Worm (Caenorhabditis elegans) whole organism, L3 larva: ENCODE results near the gene srx-26.

Source experiments
- aly-2 ChIP-seq: fragments of 150-350 bp; optimal IDR thresholded peaks from 2 replicates; lab custom pipeline; 2014; ENCODE audit warnings: missing biosample characterization, missing genetic modification characterization
- ama-1 ChIP-seq: fragments of 150-350 bp; optimal IDR thresholded peaks from 2 replicates; lab custom pipeline; 2018
- ceh-16 ChIP-seq: sonication (generic microtip); optimal IDR thresholded peaks from 2 replicates; lab custom pipeline; 2017; ENCODE audit warnings: missing biosample characterization, missing genetic modification characterization
- ceh-28 ChIP-seq: fragments of 150-350 bp; optimal IDR thresholded peaks from 2 replicates; lab custom pipeline; 2014; ENCODE audit warnings: missing biosample characterization, missing genetic modification reagents, missing genetic modification characterization
- ceh-82 ChIP-seq: fragments of 150-350 bp; optimal IDR thresholded peaks from 2 replicates; lab custom pipeline; 2014; ENCODE audit warnings: missing biosample characterization, missing genetic modification characterization
- daf-12 ChIP-seq: fragments of 150-350 bp; optimal IDR thresholded peaks from 2 replicates; lab custom pipeline; 2014; ENCODE audit warnings: missing biosample characterization, missing genetic modification reagents, missing genetic modification characterization
- egl-27 ChIP-seq: sonication (generic microtip); optimal IDR thresholded peaks from 4 replicates; lab custom pipeline; 2017; ENCODE audit warnings: missing biosample characterization, missing genetic modification reagents, missing genetic modification characterization
- elt-2 ChIP-seq: sonication (generic microtip); optimal IDR thresholded peaks from 2 replicates; lab custom pipeline; 2016; ENCODE audit warnings: missing genetic modification reagents, mild to moderate bottlenecking, missing genetic modification characterization, missing compliant biosample characterization
- elt-3 ChIP-seq, 3 experiments: fragments of 150-350 bp in 1 of 3; sonication (generic microtip) in 2 of 3; optimal IDR thresholded peaks; 2 replicates in 2 of 3; 4 replicates in 1 of 3; lab custom pipeline; 2014 to 2017; ENCODE audit warnings: missing biosample characterization in 3 of 3, missing genetic modification characterization in 3 of 3
- fkh-2 ChIP-seq: fragments of 150-350 bp; optimal IDR thresholded peaks from 2 replicates; lab custom pipeline; 2014; ENCODE audit warnings: missing biosample characterization, missing genetic modification reagents, missing genetic modification characterization
- fos-1 ChIP-seq: fragments of 150-350 bp; optimal IDR thresholded peaks from 2 replicates; lab custom pipeline; 2014; ENCODE audit warnings: missing biosample characterization, missing genetic modification characterization
- jun-1 ChIP-seq: fragments of 150-350 bp; optimal IDR thresholded peaks from 2 replicates; lab custom pipeline; 2014; ENCODE audit warnings: missing biosample characterization, missing genetic modification reagents, missing genetic modification characterization
- lin-15B ChIP-seq: fragments of 150-350 bp; optimal IDR thresholded peaks from 2 replicates; lab custom pipeline; 2014; ENCODE audit warnings: missing biosample characterization, missing genetic modification characterization
- lin-39 ChIP-seq: fragments of 150-350 bp; optimal IDR thresholded peaks from 2 replicates; lab custom pipeline; 2018; ENCODE audit warnings: missing biosample characterization, missing genetic modification reagents, missing genetic modification characterization
- lsy-12 ChIP-seq: sonication (generic microtip); optimal IDR thresholded peaks from 2 replicates; lab custom pipeline; 2016; ENCODE audit warnings: mild to moderate bottlenecking, missing genetic modification characterization, missing compliant biosample characterization
- mdl-1 ChIP-seq: fragments of 150-350 bp; optimal IDR thresholded peaks from 2 replicates; lab custom pipeline; 2014; ENCODE audit warnings: missing biosample characterization, missing genetic modification characterization
- mml-1 ChIP-seq: fragments of 150-350 bp; sonication (generic microtip); optimal IDR thresholded peaks from 3 replicates; lab custom pipeline; 2014; ENCODE audit warnings: missing biosample characterization, missing genetic modification characterization
- nhr-11 ChIP-seq: fragments of 150-350 bp; optimal IDR thresholded peaks from 2 replicates; lab custom pipeline; 2014; ENCODE audit warnings: missing biosample characterization, missing genetic modification characterization
- nhr-12 ChIP-seq: fragments of 150-350 bp; optimal IDR thresholded peaks from 2 replicates; lab custom pipeline; 2014; ENCODE audit warnings: missing biosample characterization, missing genetic modification characterization
- nhr-23 ChIP-seq: fragments of 150-350 bp; optimal IDR thresholded peaks from 2 replicates; lab custom pipeline; 2014; ENCODE audit warnings: missing biosample characterization, missing genetic modification reagents, missing genetic modification characterization
- nhr-237 ChIP-seq: fragments of 150-350 bp; optimal IDR thresholded peaks from 2 replicates; lab custom pipeline; 2014; ENCODE audit warnings: missing biosample characterization, missing genetic modification characterization
- nhr-25 ChIP-seq: sonication (generic microtip); optimal IDR thresholded peaks from 2 replicates; lab custom pipeline; 2017; ENCODE audit warnings: missing biosample characterization, missing genetic modification characterization
- nhr-28 ChIP-seq: fragments of 150-350 bp; optimal IDR thresholded peaks from 2 replicates; lab custom pipeline; 2014; ENCODE audit warnings: missing biosample characterization, missing genetic modification characterization
- nhr-43 ChIP-seq: sonication (generic microtip); optimal IDR thresholded peaks from 2 replicates; lab custom pipeline; 2016; ENCODE audit warnings: mild to moderate bottlenecking, missing genetic modification characterization, missing compliant biosample characterization; ENCODE audit not compliant: poor library complexity, severe bottlenecking
- nhr-67 ChIP-seq: fragments of 150-350 bp; optimal IDR thresholded peaks from 2 replicates; lab custom pipeline; 2014; ENCODE audit warnings: missing biosample characterization, missing genetic modification characterization
- nhr-77 ChIP-seq: fragments of 150-350 bp; optimal IDR thresholded peaks from 2 replicates; lab custom pipeline; 2014; ENCODE audit warnings: missing biosample characterization, missing genetic modification characterization
- pha-4 ChIP-seq: fragments of 150-350 bp; optimal IDR thresholded peaks from 2 replicates; lab custom pipeline; 2014; ENCODE audit warnings: missing biosample characterization, missing genetic modification reagents, missing genetic modification characterization
- pqm-1 ChIP-seq: fragments of 150-350 bp; optimal IDR thresholded peaks from 2 replicates; lab custom pipeline; 2017; ENCODE audit warnings: missing biosample characterization, missing genetic modification characterization, inconsistent platforms
- sea-2 ChIP-seq: fragments of 150-350 bp; sonication (generic microtip); optimal IDR thresholded peaks from 4 replicates; lab custom pipeline; 2014; ENCODE audit warnings: missing biosample characterization, missing genetic modification reagents, missing genetic modification characterization
- skn-1 ChIP-seq: fragments of 150-350 bp; optimal IDR thresholded peaks from 2 replicates; lab custom pipeline; 2014; ENCODE audit warnings: missing biosample characterization, missing genetic modification characterization
- snpc-4 ChIP-seq: fragments of 150-350 bp; optimal IDR thresholded peaks from 2 replicates; lab custom pipeline; 2014; ENCODE audit warnings: missing biosample characterization, missing genetic modification characterization
- unc-62 ChIP-seq: fragments of 150-350 bp; sonication (generic microtip); optimal IDR thresholded peaks from 4 replicates; lab custom pipeline; 2014; ENCODE audit warnings: missing biosample characterization, missing genetic modification reagents, missing genetic modification characterization
- zag-1 ChIP-seq: fragments of 150-350 bp; optimal IDR thresholded peaks from 2 replicates; lab custom pipeline; 2014; ENCODE audit warnings: missing biosample characterization, missing genetic modification characterization
- ztf-11 ChIP-seq: fragments of 150-350 bp; optimal IDR thresholded peaks from 2 replicates; lab custom pipeline; 2014; ENCODE audit warnings: missing biosample characterization, missing genetic modification characterization
- ztf-4 ChIP-seq: fragments of 150-350 bp; optimal IDR thresholded peaks from 2 replicates; lab custom pipeline; 2014; ENCODE audit warnings: missing biosample characterization, missing genetic modification characterization

srx-26 gene

ce11 chrV:2734360-2734759 lies 18.5 kb downstream of the srx-26 start, which contains the start of gene srg-57:
srg-57 (minus strand) TSS chrV:2734460.
- TF ChIP-seq lsy-12 (tag; lab: Kevin White, UChicago): no peak
- TF ChIP-seq unc-62: no peak
- no peak for TF ChIP-seq elt-3 (tag; optimal IDR thresholded peaks at IDR 0.05; lab: Kevin White, UChicago)
- TF ChIP-seq ceh-82: no peak
- TF ChIP-seq skn-1 (tag; lab: Kevin White, UChicago): no peak
- no peak for TF ChIP-seq nhr-25 (tag; lab: Kevin White, UChicago)
- TF ChIP-seq mdl-1 (tag; lab: Kevin White, UChicago): no peak
- TF ChIP-seq nhr-43 (tag; lab: Kevin White, UChicago): no peak
- TF ChIP-seq ceh-16: no peak
- no peak for TF ChIP-seq lin-15B (tag; lab: Kevin White, UChicago)
- no peak for TF ChIP-seq fkh-2 (tag; lab: Kevin White, UChicago)
- TF ChIP-seq nhr-77: no peak
- TF ChIP-seq fos-1 (tag; lab: Kevin White, UChicago): no peak
- no peak for TF ChIP-seq snpc-4 (tag; lab: Kevin White, UChicago)
- no peak for TF ChIP-seq zag-1 (tag; lab: Kevin White, UChicago)
- TF ChIP-seq, all 47 proteins: peak for 0

ce11 chrV:2730784-2731480 lies 22.0 kb downstream of the srx-26 start, which contains the start of gene dod-3:
dod-3 (minus strand) TSS chrV:2731098.
- TF ChIP-seq elt-3 (tag; optimal IDR thresholded peaks at IDR 0.05; lab: Kevin White, UChicago) (no peak), elt-2 (tag; lab: Kevin White, UChicago) (peak; percentile 95), nhr-12 (no peak), aly-2 (no peak), jun-1 (tag; lab: Kevin White, UChicago) (no peak), pqm-1 (tag; lab: Kevin White, UChicago) (peak; percentile 67), lin-15B (tag; lab: Kevin White, UChicago) (no peak), ama-1 (peak; percentile 70), fos-1 (tag; lab: Kevin White, UChicago) (no peak), ztf-11 (tag; lab: Kevin White, UChicago) (no peak)

- TF ChIP-seq nhr-43 (tag; lab: Kevin White, UChicago) (no peak), lin-15B (tag; lab: Kevin White, UChicago) (no peak), mml-1 (no peak), nhr-28 (tag; lab: Kevin White, UChicago) (no peak), nhr-67 (tag; lab: Kevin White, UChicago) (no peak)
Observed at ce11 chrV:2728236-2728635, 24.7 kb downstream of the srx-26 start, which contains the start of gene str-33. str-33 (plus strand) TSS chrV:2728536.

- TF ChIP-seq fkh-2 (tag; lab: Kevin White, UChicago) (no peak), jun-1 (tag; lab: Kevin White, UChicago) (no peak), fos-1 (tag; lab: Kevin White, UChicago) (no peak), ceh-28 (tag; lab: Kevin White, UChicago) (no peak), lin-15B (tag; lab: Kevin White, UChicago) (no peak), nhr-23 (tag; lab: Kevin White, UChicago) (no peak), pqm-1 (tag; lab: Kevin White, UChicago) (no peak), nhr-237 (tag; lab: Kevin White, UChicago) (no peak), mdl-1 (tag; lab: Kevin White, UChicago) (no peak), nhr-67 (tag; lab: Kevin White, UChicago) (no peak), elt-2 (tag; lab: Kevin White, UChicago) (no peak)
Observed at ce11 chrV:2727101-2727500, 25.8 kb downstream of the srx-26 start, which contains the start of gene str-13. str-13 (minus strand) TSS chrV:2727201.

ce11 chrV:2725225-2725624 lies 27.7 kb downstream of the srx-26 start, which contains the start of gene srg-59:
srg-59 (minus strand) TSS chrV:2725325.
- TF ChIP-seq ztf-4 (no peak), pha-4 (tag; lab: Kevin White, UChicago) (no peak), elt-2 (tag; lab: Kevin White, UChicago) (no peak), nhr-11 (tag; lab: Kevin White, UChicago) (no peak), sea-2 (GFP tag; lab: Kevin White, UChicago) (no peak), fos-1 (tag; lab: Kevin White, UChicago) (no peak), ztf-11 (tag; lab: Kevin White, UChicago) (no peak), elt-3 (tag; optimal IDR thresholded peaks at IDR 0.05; lab: Kevin White, UChicago) (no peak), daf-12 (tag; lab: Kevin White, UChicago) (no peak), egl-27 (tag; lab: Kevin White, UChicago) (no peak), nhr-12 (no peak), lin-39 (no peak), snpc-4 (tag; lab: Kevin White, UChicago) (no peak)
